Fruit fly (Drosophila melanogaster): ENCODE results near the gene mus302.

Gene mus302

dm6 chr3L:16746586-16747383 is 32.8 kb downstream of the mus302 start:
- TF ChIP-seq CG15710 (tag; optimal IDR thresholded peaks at IDR 0.05), result peak; percentile 20
- TF ChIP-seq CG4496 (GFP tag; IDR thresholded peaks at IDR 0.05), result no peak; the same call in 2 of the 3 replicates
- TF ChIP-seq Pif1B (GFP tag; optimal IDR thresholded peaks at IDR 0.05), result no peak
- TF ChIP-seq CG8159 (tag; optimal IDR thresholded peaks at IDR 0.05), result peak; percentile 37
- no peak for TF ChIP-seq Snoo (tag; optimal IDR thresholded peaks at IDR 0.05)
- peak; percentile 54 for TF ChIP-seq CG8301 (tag; optimal IDR thresholded peaks at IDR 0.05)
- peak; percentile 67 for TF ChIP-seq CG9948 (tag; optimal IDR thresholded peaks at IDR 0.05)
- peak; percentile 31 for TF ChIP-seq CG14655 (GFP tag; optimal IDR thresholded peaks at IDR 0.05)

DNA sequence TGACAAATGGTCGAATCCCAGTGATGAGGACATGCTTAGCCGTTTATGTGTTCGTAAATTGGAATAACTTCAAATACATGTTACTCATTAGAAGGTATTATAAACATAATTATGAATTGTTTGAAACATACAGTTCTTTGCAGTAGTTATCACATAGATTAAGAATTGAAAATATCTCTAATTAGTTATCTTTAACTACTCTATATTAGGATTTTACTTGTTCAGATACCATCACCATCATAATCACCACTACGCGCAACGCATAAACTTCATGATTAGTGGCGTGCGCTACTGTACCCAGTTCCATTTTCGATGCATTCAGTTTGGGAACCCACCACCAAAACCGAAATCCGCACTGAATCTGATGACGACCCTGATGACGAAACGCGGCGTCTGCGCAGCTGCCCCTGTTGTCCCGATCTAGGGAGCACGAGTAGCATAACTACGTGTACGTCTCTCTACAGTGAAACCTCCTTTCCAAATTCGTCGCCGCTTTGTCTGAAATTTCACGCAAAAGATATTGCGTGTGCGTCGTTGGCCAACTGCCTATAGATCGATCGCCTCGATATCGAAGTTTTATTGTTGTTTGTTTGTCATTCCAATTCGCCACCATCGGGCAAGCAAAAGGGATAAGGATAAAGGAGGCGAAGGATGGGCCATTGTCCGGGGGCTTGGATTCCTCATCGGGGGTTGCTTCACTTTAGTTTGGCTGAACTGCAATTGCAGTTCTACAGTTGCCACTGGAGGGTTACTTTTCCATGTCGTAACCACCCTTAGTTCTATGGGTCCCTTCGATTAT is 35.4 kb downstream of the mus302 start:
- TF ChIP-seq Snoo (tag; optimal IDR thresholded peaks at IDR 0.05), result no peak

- TF ChIP-seq CG34367 (tag; optimal IDR thresholded peaks at IDR 0.05), result no peak
- TF ChIP-seq Pif1B (GFP tag; optimal IDR thresholded peaks at IDR 0.05), result no peak
- peak; percentile 67 for TF ChIP-seq D1 (tag; optimal IDR thresholded peaks at IDR 0.05)
- no peak for TF ChIP-seq CG9948 (tag; optimal IDR thresholded peaks at IDR 0.05)
- TF ChIP-seq Pif1A (GFP tag; optimal IDR thresholded peaks at IDR 0.05), result no peak
Measured at dm6 chr3L:16741660-16742059, 37.9 kb downstream of the mus302 start.

DNA sequence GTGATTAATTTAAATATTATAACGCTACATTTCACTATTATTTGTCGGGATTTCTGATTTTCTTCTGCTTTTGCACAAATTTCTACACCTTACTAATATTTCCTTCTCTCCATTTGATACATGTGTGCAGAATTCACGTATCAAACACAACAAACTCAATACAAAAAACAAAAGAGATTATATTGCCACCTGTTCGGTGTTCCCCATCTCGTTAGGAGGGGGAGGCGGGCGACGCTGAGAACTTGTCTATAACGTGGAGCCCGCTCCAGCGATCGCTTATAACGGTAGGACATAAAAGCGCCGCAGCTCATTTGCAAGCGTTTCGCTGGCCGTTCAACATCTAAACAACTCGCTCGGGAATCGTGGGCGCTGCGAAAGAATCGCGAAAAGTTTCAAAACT is 46.3 kb downstream of the mus302 start, which contains the start of gene CG9701:
Gene CG9701 (plus strand): TSS at position 301 of the 400 bp plus-strand sequence.
- TF ChIP-seq Pif1B (GFP tag; optimal IDR thresholded peaks at IDR 0.05) (no peak), CG34367 (tag; optimal IDR thresholded peaks at IDR 0.05) (no peak), Pif1A (GFP tag; optimal IDR thresholded peaks at IDR 0.05) (no peak), CG14655 (GFP tag; optimal IDR thresholded peaks at IDR 0.05) (no peak)

DNA sequence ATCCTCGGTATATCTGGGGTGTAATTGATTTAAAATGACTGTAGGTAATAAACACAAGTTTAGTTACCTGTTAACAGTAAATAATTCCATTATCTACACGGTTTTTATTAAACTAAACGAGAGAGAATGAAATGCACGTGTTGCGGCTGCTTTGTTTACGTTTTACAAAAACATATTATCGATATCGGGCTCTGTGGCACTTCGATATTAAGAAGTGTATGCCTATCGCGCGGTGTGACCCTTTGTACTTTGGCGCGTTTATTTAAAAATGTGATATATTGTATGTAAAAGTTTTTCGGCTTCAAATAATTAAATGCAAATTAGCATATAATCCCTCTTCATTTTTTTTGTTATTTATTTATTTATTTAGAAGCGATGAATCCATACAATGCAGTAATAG is 48.9 kb downstream of the mus302 start, which contains the start of gene Dbp73D:
Gene Dbp73D (minus strand): TSS at position 174 of the 400 bp plus-strand sequence.
- TF ChIP-seq CG13204 (GFP tag; optimal IDR thresholded peaks at IDR 0.05), result no peak
- no peak for TF ChIP-seq Pif1B (GFP tag; optimal IDR thresholded peaks at IDR 0.05)
- TF ChIP-seq CG4496 (GFP tag; IDR thresholded peaks at IDR 0.05), result no peak
- TF ChIP-seq fd96Ca (GFP tag; IDR thresholded peaks at IDR 0.05), result no peak
- no peak for TF ChIP-seq CG8301 (tag; optimal IDR thresholded peaks at IDR 0.05)
- no peak for TF ChIP-seq CG34367 (tag; optimal IDR thresholded peaks at IDR 0.05)
- TF ChIP-seq CG10348 (GFP tag; IDR thresholded peaks at IDR 0.05), result no peak
- no peak for TF ChIP-seq D1 (tag; optimal IDR thresholded peaks at IDR 0.05)
- no peak for TF ChIP-seq CG15710 (tag; optimal IDR thresholded peaks at IDR 0.05)
- TF ChIP-seq CG9948 (tag; optimal IDR thresholded peaks at IDR 0.05), result no peak
- TF ChIP-seq CG12605 (GFP tag; IDR thresholded peaks at IDR 0.05), result no peak
- no peak for TF ChIP-seq Ets98B (GFP tag; IDR thresholded peaks at IDR 0.05)
- no peak for TF ChIP-seq Pif1A (GFP tag; optimal IDR thresholded peaks at IDR 0.05)
- TF ChIP-seq EcR (GFP tag; optimal IDR thresholded peaks at IDR 0.05), result no peak
- TF ChIP-seq CG14655 (GFP tag; optimal IDR thresholded peaks at IDR 0.05), result no peak
- no peak for TF ChIP-seq gl (tag; optimal IDR thresholded peaks at IDR 0.05)
- no peak for TF ChIP-seq CG32121 (GFP tag; IDR thresholded peaks at IDR 0.05)
- TF ChIP-seq rn (GFP tag; IDR thresholded peaks at IDR 0.05), result no peak
- no peak for TF ChIP-seq Snoo (tag; optimal IDR thresholded peaks at IDR 0.05)
- TF ChIP-seq CG8159 (tag; optimal IDR thresholded peaks at IDR 0.05), result no peak

dm6 chr3L:16727939-16728635 is 51.4 kb downstream of the mus302 start, which contains the start of gene PGRP-SB1:
PGRP-SB1 (minus strand) TSS chr3L:16727989.
- TF ChIP-seq CG12605 (GFP tag; IDR thresholded peaks at IDR 0.05) (no peak), CG32121 (GFP tag; IDR thresholded peaks at IDR 0.05) (no peak), CG14655 (GFP tag; optimal IDR thresholded peaks at IDR 0.05) (no peak), CG13204 (GFP tag; optimal IDR thresholded peaks at IDR 0.05) (no peak), Pif1A (GFP tag; optimal IDR thresholded peaks at IDR 0.05) (no peak), CG8159 (tag; optimal IDR thresholded peaks at IDR 0.05) (no peak), CG4496 (GFP tag; IDR thresholded peaks at IDR 0.05) (no peak), EcR (GFP tag; optimal IDR thresholded peaks at IDR 0.05) (no peak), rn (GFP tag; IDR thresholded peaks at IDR 0.05) (no peak), CG10348 (GFP tag; IDR thresholded peaks at IDR 0.05) (no peak), Snoo (tag; optimal IDR thresholded peaks at IDR 0.05) (no peak), Ets98B (GFP tag; IDR thresholded peaks at IDR 0.05) (no peak)

Data from whole organism, pupa.